Worm (Caenorhabditis elegans) whole organism, L1 larva: ENCODE data around the gene F59A1.11.

ENCODE experiments used
- C16A3.4 ChIP-seq: fragments of 150-350 bp; optimal IDR thresholded peaks from 2 replicates; lab custom pipeline; 2014; ENCODE audit warnings: missing biosample characterization, missing genetic modification characterization
- efl-1 ChIP-seq, 4 experiments: fragments of 150-350 bp; optimal IDR thresholded peaks in 3 of 4; peaks in 1 of 4; 1 replicate in 1 of 4; 2 replicates in 3 of 4; lab custom pipeline; 2014; ENCODE audit warnings: missing biosample characterization in 2 of 4, missing genetic modification characterization in 2 of 4, missing genetic modification reagents in 2 of 4
- elt-2 ChIP-seq: sonication (generic microtip); optimal IDR thresholded peaks from 2 replicates; lab custom pipeline; 2016; ENCODE audit warnings: missing genetic modification characterization, mild to moderate bottlenecking, inconsistent platforms, missing compliant biosample characterization, missing genetic modification reagents
- hlh-4 ChIP-seq: sonication (generic microtip); optimal IDR thresholded peaks from 2 replicates; lab custom pipeline; 2016; ENCODE audit warnings: mild to moderate bottlenecking, missing genetic modification characterization, missing compliant biosample characterization
- lin-35 ChIP-seq, 2 experiments: fragments of 150-350 bp; optimal IDR thresholded peaks; 2 replicates each; lab custom pipeline; 2014; ENCODE audit warnings: missing biosample characterization in 2 of 2, missing genetic modification characterization in 2 of 2, missing genetic modification reagents in 2 of 2
- nhr-11 ChIP-seq: fragments of 150-350 bp; optimal IDR thresholded peaks from 2 replicates; lab custom pipeline; 2014; ENCODE audit warnings: missing biosample characterization, missing genetic modification characterization
- nhr-84 ChIP-seq: sonication (generic microtip); optimal IDR thresholded peaks from 2 replicates; lab custom pipeline; 2017; ENCODE audit warnings: missing biosample characterization, missing genetic modification characterization
- nhr-90 ChIP-seq: sonication (generic microtip); optimal IDR thresholded peaks from 2 replicates; lab custom pipeline; 2016; ENCODE audit warnings: mild to moderate bottlenecking, missing genetic modification characterization, missing compliant biosample characterization; ENCODE audit not compliant: poor library complexity

Gene F59A1.11

ce11 chrV:17615609-17616008 is 50.2 kb downstream of the F59A1.11 start, which contains the start of gene Y6G8.5:
Gene Y6G8.5 (minus strand): TSS chrV:17615709.
- TF ChIP-seq nhr-11 (tag; lab: Kevin White, UChicago), result no peak
- no peak for TF ChIP-seq efl-1 (optimal IDR thresholded peaks at IDR 0.05; lab: Kevin White, UChicago)
- peak in 1 of 2 experiments; percentile 2 for TF ChIP-seq efl-1 (GFP tag; optimal IDR thresholded peaks at IDR 0.05 in 1 of 2; lab: Kevin White, UChicago)
- TF ChIP-seq elt-2 (tag; lab: Kevin White, UChicago), result peak; percentile 12

- TF ChIP-seq C16A3.4 (tag; lab: Kevin White, UChicago) (no peak), nhr-84 (tag; lab: Kevin White, UChicago) (no peak), hlh-4 (tag; lab: Kevin White, UChicago) (no peak), nhr-90 (tag; lab: Kevin White, UChicago) (no peak), lin-35 (GFP tag; optimal IDR thresholded peaks at IDR 0.05; lab: Kevin White, UChicago) (no peak)
Measured at ce11 chrV:17614251-17614650, 51.6 kb downstream of the F59A1.11 start, which contains the start of gene Y6G8.14. Gene Y6G8.14 (minus strand): TSS chrV:17614351.
